Worm (Caenorhabditis elegans) whole organism, L2 larva: Measurements from ENCODE around the gene tmem-218.

Experiments
- ama-1 ChIP-seq: fragments of 150-350 bp; optimal IDR thresholded peaks from 2 replicates; lab custom pipeline; 2018; ENCODE audit warnings: inconsistent platforms
- ceh-16 ChIP-seq: fragments of 150-350 bp; optimal IDR thresholded peaks from 2 replicates; lab custom pipeline; 2014; ENCODE audit warnings: missing biosample characterization, missing genetic modification characterization
- mdl-1 ChIP-seq, 2 experiments: fragments of 150-350 bp in 1 of 2; sonication (generic microtip) in 1 of 2; optimal IDR thresholded peaks; 2 replicates each; lab custom pipeline; 2017; ENCODE audit warnings: missing biosample characterization in 2 of 2, missing genetic modification characterization in 2 of 2
- nhr-12 ChIP-seq: fragments of 150-350 bp; optimal IDR thresholded peaks from 2 replicates; lab custom pipeline; 2014; ENCODE audit warnings: missing biosample characterization, missing genetic modification characterization
- nhr-77 ChIP-seq: fragments of 150-350 bp; optimal IDR thresholded peaks from 2 replicates; lab custom pipeline; 2014; ENCODE audit warnings: missing biosample characterization, missing genetic modification characterization

ce11 chrX:17601345-17601744, 48.1 kb upstream of the tmem-218 start:
- no peak for TF ChIP-seq ceh-16 (tag; lab: Kevin White, UChicago)
- TF ChIP-seq mdl-1 (tag; optimal IDR thresholded peaks at IDR 0.05; lab: Kevin White, UChicago): no peak
- no peak for TF ChIP-seq nhr-77 (tag; lab: Kevin White, UChicago)
- TF ChIP-seq ama-1 (lab: Kevin White, UChicago): no peak
- no peak for TF ChIP-seq nhr-12 (tag; lab: Kevin White, UChicago)
